ENCODE assay signal across 1 fruit fly cellular context in the genomic region with DNA sequence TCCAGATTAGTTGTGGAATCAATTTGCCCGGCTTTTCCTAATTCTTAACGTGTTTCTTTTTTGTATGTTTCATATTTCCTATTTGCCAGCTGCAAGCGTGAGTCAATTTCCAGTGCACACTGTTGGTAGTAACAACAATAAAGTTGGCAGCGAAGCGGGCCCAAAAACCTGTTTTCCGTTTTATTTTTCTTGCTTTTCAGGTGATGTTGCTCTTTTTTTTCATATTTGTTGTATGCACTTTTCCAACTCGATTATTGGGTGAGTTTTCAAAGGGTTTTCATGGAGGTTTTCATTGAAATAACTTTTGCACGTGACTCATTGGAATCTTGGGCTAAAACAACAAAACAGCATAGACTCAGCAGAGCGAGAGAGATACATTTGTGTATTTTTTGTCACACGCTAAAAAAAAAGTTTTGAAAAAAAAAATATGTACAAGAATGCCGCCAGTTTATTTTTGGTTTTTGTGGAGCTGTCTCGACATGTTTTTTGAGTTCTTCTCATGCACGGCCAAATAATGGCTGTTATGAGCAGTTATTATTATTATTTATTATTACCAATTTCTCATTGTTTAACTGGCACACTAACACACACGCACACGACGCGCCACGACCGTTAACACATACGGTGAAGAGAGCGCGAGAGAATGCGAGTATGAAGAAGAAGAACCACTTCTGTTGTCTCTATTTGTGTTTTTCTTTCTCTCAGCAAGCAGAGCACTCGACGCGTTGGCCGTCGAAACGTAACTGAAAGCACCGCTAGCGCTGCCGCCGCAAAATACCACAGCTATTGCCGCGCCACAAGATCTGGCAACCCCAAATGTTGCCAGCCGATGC.
TF ChIP-seq lines count a peak whose summit lies in the region.

Gene Fas2 (minus strand): TSS at position 748 of the 833 bp plus-strand sequence.

TF ChIP-seq in whole organism, embryonic, 481 proteins besides CTCF, POLR2A, EP300 and RAD21 (continued from another document):
- no peak for TF ChIP-seq corto (GFP tag; optimal IDR thresholded peaks at IDR 0.05; lab: Kevin White, UChicago)
- no peak for TF ChIP-seq dm (GFP tag; optimal IDR thresholded peaks at IDR 0.05; lab: Kevin White, UChicago)
- no peak for TF ChIP-seq CG6254 (GFP tag; optimal IDR thresholded peaks at IDR 0.05; lab: Kevin White, UChicago)
- no peak for TF ChIP-seq CG7372 (GFP tag; IDR thresholded peaks at IDR 0.05; lab: Robert Waterston, UW)
- TF ChIP-seq CG8089 (GFP tag; optimal IDR thresholded peaks at IDR 0.05; lab: Kevin White, UChicago) = peak; percentile 27
- TF ChIP-seq tup (GFP tag; optimal IDR thresholded peaks at IDR 0.05; lab: Kevin White, UChicago) = peak; percentile 11
- TF ChIP-seq D19A (tag; optimal IDR thresholded peaks at IDR 0.05; lab: Kevin White, UChicago) = no peak
- TF ChIP-seq Fer2 (tag; optimal IDR thresholded peaks at IDR 0.05; lab: Kevin White, UChicago) = no peak
- TF ChIP-seq CG13296 (GFP tag; optimal IDR thresholded peaks at IDR 0.05; lab: Kevin White, UChicago) = peak; percentile 24
- TF ChIP-seq CG17328 (GFP tag; IDR thresholded peaks at IDR 0.05; lab: Robert Waterston, UW) = 0 out of 2 replicates have a peak, but pooled peaks have one; percentile 30
- no peak for TF ChIP-seq CG3065 (GFP tag; optimal IDR thresholded peaks at IDR 0.05; lab: Kevin White, UChicago)
- peak; percentile 63 for TF ChIP-seq cg (GFP tag; optimal IDR thresholded peaks at IDR 0.05; lab: Kevin White, UChicago)
- no peak for TF ChIP-seq CG10321 (GFP tag; IDR thresholded peaks at IDR 0.05; lab: Robert Waterston, UW)
- TF ChIP-seq schlank (tag; optimal IDR thresholded peaks at IDR 0.05; lab: Kevin White, UChicago) = no peak
- TF ChIP-seq CG13624 (GFP tag; optimal IDR thresholded peaks at IDR 0.05; lab: Kevin White, UChicago) = peak; percentile 47
- TF ChIP-seq yki (optimal IDR thresholded peaks at IDR 0.05; lab: Kevin White, UChicago) = no peak
- TF ChIP-seq usp (GFP tag; optimal IDR thresholded peaks at IDR 0.05; lab: Kevin White, UChicago) = no peak
- TF ChIP-seq ems (GFP tag; optimal IDR thresholded peaks at IDR 0.05; lab: Kevin White, UChicago) = peak; percentile 37
- TF ChIP-seq E2f1 (GFP tag; IDR thresholded peaks at IDR 0.05; lab: Robert Waterston, UW) = peak; percentile 31; the same call in 1 of the 2 replicates
- TF ChIP-seq CG14014 (GFP tag; IDR thresholded peaks at IDR 0.05; lab: Robert Waterston, UW) = peak; percentile 51; the same call in 1 of the 2 replicates
- TF ChIP-seq CG15011 (GFP tag; optimal IDR thresholded peaks at IDR 0.05; lab: Kevin White, UChicago) = peak; percentile 30
- TF ChIP-seq CG16863 (GFP tag; optimal IDR thresholded peaks at IDR 0.05; lab: Kevin White, UChicago) = peak; percentile 22
- TF ChIP-seq trh (GFP tag; optimal IDR thresholded peaks at IDR 0.05; lab: Kevin White, UChicago) = no peak
- 0 out of 2 replicates have a peak, but pooled peaks have one; percentile 24 for TF ChIP-seq CG4360 (GFP tag; IDR thresholded peaks at IDR 0.05; lab: Robert Waterston, UW)
- no peak for TF ChIP-seq CG8944 (GFP tag; optimal IDR thresholded peaks at IDR 0.05; lab: Kevin White, UChicago)
- TF ChIP-seq salm (tag; optimal IDR thresholded peaks at IDR 0.05; lab: Kevin White, UChicago) = peak; percentile 55
- TF ChIP-seq fd3F (GFP tag; optimal IDR thresholded peaks at IDR 0.05; lab: Kevin White, UChicago) = no peak
